Fruit fly (Drosophila melanogaster) whole organism, adult: ENCODE measurements around the gene CG13794.

Source experiments
- CG1620 ChIP-seq: fragments of 200-800 bp; sonication (Bioruptor generic); optimal IDR thresholded peaks from 2 replicates; lab custom pipeline; 2016; ENCODE audit warnings: missing biosample characterization, missing genetic modification characterization
- CG7045 ChIP-seq: fragments of 200-800 bp; sonication (Bioruptor generic); optimal IDR thresholded peaks from 2 replicates; lab custom pipeline; 2017; ENCODE audit warnings: missing biosample characterization, mild to moderate bottlenecking, missing genetic modification characterization
- CG7101 ChIP-seq: fragments of 200-800 bp; sonication (Bioruptor generic); optimal IDR thresholded peaks from 2 replicates; lab custom pipeline; 2018; ENCODE audit warnings: missing biosample characterization, mild to moderate bottlenecking, missing genetic modification characterization, moderate library complexity
- Clk ChIP-seq: fragments of 200-800 bp; sonication (Bioruptor generic); optimal IDR thresholded peaks from 2 replicates; lab custom pipeline; 2017; ENCODE audit warnings: missing biosample characterization, missing genetic modification characterization
- Crg-1 ChIP-seq: fragments of 200-800 bp; sonication (Bioruptor generic); optimal IDR thresholded peaks from 2 replicates; lab custom pipeline; 2016; ENCODE audit warnings: missing biosample characterization, missing genetic modification characterization
- bab1 ChIP-seq: fragments of 200-800 bp; sonication (Bioruptor generic); optimal IDR thresholded peaks from 3 replicates; lab custom pipeline; 2019; ENCODE audit warnings: missing biosample characterization, mild to moderate bottlenecking, missing genetic modification characterization, moderate library complexity
- cnc ChIP-seq, 2 experiments: fragments of >200 bp; optimal IDR thresholded peaks; 2 replicates each; lab custom pipeline; 2017
- tj ChIP-seq: fragments of 200-800 bp; sonication (Bioruptor generic); optimal IDR thresholded peaks from 3 replicates; lab custom pipeline; 2017; ENCODE audit warnings: missing biosample characterization, mild to moderate bottlenecking, missing genetic modification characterization, moderate library complexity

DNA sequence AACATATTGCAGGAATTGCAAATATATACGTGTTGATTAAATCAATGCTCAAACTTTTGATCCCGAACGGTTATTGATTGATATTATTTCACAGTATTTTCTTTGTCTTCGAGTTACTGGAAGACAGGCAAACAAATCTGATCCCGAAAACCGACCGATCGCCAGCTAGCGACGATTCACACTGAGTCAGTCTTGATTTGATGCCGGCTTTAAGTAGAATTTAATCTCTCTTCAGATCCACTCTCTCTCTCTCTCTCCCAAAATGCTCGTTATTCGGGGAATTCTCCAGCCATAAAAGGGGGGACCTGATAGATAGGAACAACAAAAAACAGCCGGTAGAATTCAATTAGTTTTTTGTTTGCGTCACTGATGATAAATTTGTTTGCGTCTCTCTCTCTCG, 21.2 kb downstream of the CG13794 start, which contains the start of gene Tep2:
- TF ChIP-seq CG1620 (GFP tag; lab: Kevin White, UChicago) (no peak), CG7101 (tag; lab: Kevin White, UChicago) (no peak), Crg-1 (GFP tag; lab: Kevin White, UChicago) (no peak), CG7045 (GFP tag; lab: Kevin White, UChicago) (no peak), tj (GFP tag; lab: Kevin White, UChicago) (peak; percentile 6), cnc (optimal IDR thresholded peaks at IDR 0.05; lab: Kevin White, UChicago) (no peak), Clk (GFP tag; lab: Kevin White, UChicago) (no peak), bab1 (GFP tag; lab: Kevin White, UChicago) (peak; percentile 9)
